Fruit fly (Drosophila melanogaster): ENCODE measurements around the gene Dsp1.

Dsp1 gene

dm6 chrX:16309764-16310163, 23.6 kb upstream of the Dsp1 start:
- TF ChIP-seq pan (optimal IDR thresholded peaks at IDR 0.05) (no peak), psq (optimal IDR thresholded peaks at IDR 0.05) (no peak), usp (GFP tag; optimal IDR thresholded peaks at IDR 0.05) (no peak), CG8478 (optimal IDR thresholded peaks at IDR 0.05) (no peak), EcR (GFP tag; optimal IDR thresholded peaks at IDR 0.05) (no peak)

dm6 chrX:16313078-16313875, 20.1 kb upstream of the Dsp1 start, which contains the start of the genes CG9915 and SWIP:
Gene CG9915 (minus strand): TSS chrX:16313138.
Gene SWIP (plus strand): TSS chrX:16313709.
- TF ChIP-seq psq (optimal IDR thresholded peaks at IDR 0.05): no peak
- TF ChIP-seq usp (GFP tag; optimal IDR thresholded peaks at IDR 0.05): no peak
- TF ChIP-seq Dll (optimal IDR thresholded peaks at IDR 0.05): no peak
- TF ChIP-seq EcR (GFP tag; optimal IDR thresholded peaks at IDR 0.05): no peak
- no peak for TF ChIP-seq pan (optimal IDR thresholded peaks at IDR 0.05)
- TF ChIP-seq CG8478 (optimal IDR thresholded peaks at IDR 0.05): no peak

dm6 chrX:16318858-16319557, 14.4 kb upstream of the Dsp1 start:
- TF ChIP-seq Dll (optimal IDR thresholded peaks at IDR 0.05) (no peak), psq (optimal IDR thresholded peaks at IDR 0.05) (no peak), CG8478 (optimal IDR thresholded peaks at IDR 0.05) (no peak), pan (optimal IDR thresholded peaks at IDR 0.05) (no peak), EcR (GFP tag; optimal IDR thresholded peaks at IDR 0.05) (no peak), usp (GFP tag; optimal IDR thresholded peaks at IDR 0.05) (no peak)

dm6 chrX:16319558-16319924, 13.9 kb upstream of the Dsp1 start:
- no peak for TF ChIP-seq CG8478 (optimal IDR thresholded peaks at IDR 0.05)
- TF ChIP-seq EcR (GFP tag; optimal IDR thresholded peaks at IDR 0.05): no peak
- no peak for TF ChIP-seq pan (optimal IDR thresholded peaks at IDR 0.05)
- TF ChIP-seq psq (optimal IDR thresholded peaks at IDR 0.05): no peak
- no peak for TF ChIP-seq usp (GFP tag; optimal IDR thresholded peaks at IDR 0.05)
- no peak for TF ChIP-seq Dll (optimal IDR thresholded peaks at IDR 0.05)

- TF ChIP-seq psq (optimal IDR thresholded peaks at IDR 0.05): no peak
- TF ChIP-seq Dll (optimal IDR thresholded peaks at IDR 0.05): no peak
- TF ChIP-seq pan (optimal IDR thresholded peaks at IDR 0.05): no peak
Measured at dm6 chrX:16320197-16320921, 13.1 kb upstream of the Dsp1 start, which contains the start of gene Cyp1. Gene Cyp1 (minus strand): TSS chrX:16320370.

- TF ChIP-seq CG8478 (optimal IDR thresholded peaks at IDR 0.05) (no peak), psq (optimal IDR thresholded peaks at IDR 0.05) (no peak), EcR (GFP tag; optimal IDR thresholded peaks at IDR 0.05) (no peak), usp (GFP tag; optimal IDR thresholded peaks at IDR 0.05) (no peak), pan (optimal IDR thresholded peaks at IDR 0.05) (no peak), Dll (optimal IDR thresholded peaks at IDR 0.05) (no peak)
Measured at dm6 chrX:16321037-16321436, 12.4 kb upstream of the Dsp1 start.

dm6 chrX:16323063-16323462, 10.3 kb upstream of the Dsp1 start, which contains the start of the genes CG9917 and CG32579:
Gene CG9917 (minus strand): TSS chrX:16323231.
Gene CG32579 (plus strand): TSS chrX:16323286.
- TF ChIP-seq EcR (GFP tag; optimal IDR thresholded peaks at IDR 0.05) (no peak), Dll (optimal IDR thresholded peaks at IDR 0.05) (no peak), psq (optimal IDR thresholded peaks at IDR 0.05) (no peak), pan (optimal IDR thresholded peaks at IDR 0.05) (no peak), CG8478 (optimal IDR thresholded peaks at IDR 0.05) (no peak), usp (GFP tag; optimal IDR thresholded peaks at IDR 0.05) (no peak)

dm6 chrX:16323536-16323935, 9.9 kb upstream of the Dsp1 start:
- TF ChIP-seq CG8478 (optimal IDR thresholded peaks at IDR 0.05) (no peak), psq (optimal IDR thresholded peaks at IDR 0.05) (no peak), Dll (optimal IDR thresholded peaks at IDR 0.05) (no peak), usp (GFP tag; optimal IDR thresholded peaks at IDR 0.05) (no peak), pan (optimal IDR thresholded peaks at IDR 0.05) (no peak), EcR (GFP tag; optimal IDR thresholded peaks at IDR 0.05) (no peak)

dm6 chrX:16325472-16325871, 7.9 kb upstream of the Dsp1 start, which contains the start of gene CalpC:
Gene CalpC (plus strand): TSS chrX:16325763.
- no peak for TF ChIP-seq CG8478 (optimal IDR thresholded peaks at IDR 0.05)
- no peak for TF ChIP-seq EcR (GFP tag; optimal IDR thresholded peaks at IDR 0.05)
- TF ChIP-seq pan (optimal IDR thresholded peaks at IDR 0.05): no peak
- no peak for TF ChIP-seq psq (optimal IDR thresholded peaks at IDR 0.05)
- TF ChIP-seq Dll (optimal IDR thresholded peaks at IDR 0.05): no peak
- no peak for TF ChIP-seq usp (GFP tag; optimal IDR thresholded peaks at IDR 0.05)

- TF ChIP-seq Dll (optimal IDR thresholded peaks at IDR 0.05): no peak
- TF ChIP-seq CG8478 (optimal IDR thresholded peaks at IDR 0.05): no peak
- no peak for TF ChIP-seq pan (optimal IDR thresholded peaks at IDR 0.05)
- TF ChIP-seq psq (optimal IDR thresholded peaks at IDR 0.05): no peak
- TF ChIP-seq EcR (GFP tag; optimal IDR thresholded peaks at IDR 0.05): no peak
- no peak for TF ChIP-seq usp (GFP tag; optimal IDR thresholded peaks at IDR 0.05)
Measured at dm6 chrX:16330659-16331058, 2.8 kb upstream of the Dsp1 start, which contains the start of gene CG9919. Gene CG9919 (minus strand): TSS chrX:16330759.

- TF ChIP-seq EcR (GFP tag; optimal IDR thresholded peaks at IDR 0.05) (no peak), usp (GFP tag; optimal IDR thresholded peaks at IDR 0.05) (no peak), Dll (optimal IDR thresholded peaks at IDR 0.05) (no peak), psq (optimal IDR thresholded peaks at IDR 0.05) (no peak), CG8478 (optimal IDR thresholded peaks at IDR 0.05) (no peak)
Measured at dm6 chrX:16331562-16332233, 1.7 kb upstream of the Dsp1 start.

Measured in whole organism.